Worm (Caenorhabditis elegans): Measurements from ENCODE around the gene Y42A5A.3.

Gene Y42A5A.3

DNA sequence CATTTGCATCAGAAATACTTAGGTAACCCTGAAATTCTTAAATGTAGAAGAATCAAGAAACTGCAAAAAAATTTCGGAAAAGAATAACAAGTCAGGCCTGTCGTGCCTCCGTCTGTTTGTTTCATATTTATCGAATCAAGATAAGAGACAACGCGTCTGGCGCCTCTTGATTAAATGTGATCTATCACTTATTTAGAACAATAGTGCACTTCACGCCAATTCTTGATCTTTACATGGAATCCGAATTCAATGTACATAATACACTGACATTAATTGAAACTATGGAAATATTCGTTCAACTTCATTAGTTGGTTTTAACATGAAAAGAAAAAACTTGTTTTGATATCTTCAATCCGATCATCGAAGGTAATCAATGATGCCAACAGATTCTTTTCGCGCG is 26.7 kb upstream of the Y42A5A.3 start, which contains the start of gene mboa-2 (continued):
- TF ChIP-seq Y56A3A.18 (GFP tag; IDR thresholded peaks at IDR 0.05) = 0 out of 2 replicates have a peak, but pooled peaks have one; percentile 52
- TF ChIP-seq snpc-1.1 (tag; optimal IDR thresholded peaks at IDR 0.05; ENCODE audit: insufficient read depth) = no peak
- TF ChIP-seq C06A6.2 (GFP tag; conservative IDR thresholded peaks at IDR 0.05) = no peak
- TF ChIP-seq Y79H2A.3 (GFP tag; conservative IDR thresholded peaks at IDR 0.05) = no peak
- TF ChIP-seq him-1 (tag; optimal IDR thresholded peaks at IDR 0.05) = no peak
- TF ChIP-seq unc-62 (GFP tag; optimal IDR thresholded peaks at IDR 0.05) = no peak
- no peak for TF ChIP-seq chd-7 (tag; optimal IDR thresholded peaks at IDR 0.05)
- no peak for TF ChIP-seq B0019.2 (GFP tag; conservative IDR thresholded peaks at IDR 0.05)
- no peak for TF ChIP-seq F22D6.2 (tag; optimal IDR thresholded peaks at IDR 0.05)
- TF ChIP-seq bed-2 (GFP tag; IDR thresholded peaks at IDR 0.05) = no peak
- TF ChIP-seq atf-7 (tag; optimal IDR thresholded peaks at IDR 0.05) = peak; percentile 43
- no peak; the same call in 1 of the 2 replicates for TF ChIP-seq pbrm-1 (GFP tag; IDR thresholded peaks at IDR 0.05)
- peak in 1 of 2 experiments; percentile 46 for TF ChIP-seq let-607 (tag; optimal IDR thresholded peaks at IDR 0.05)
- no peak for TF ChIP-seq F39B2.1 (GFP tag; IDR thresholded peaks at IDR 0.05)
- no peak for TF ChIP-seq F57A8.1 (GFP tag; optimal IDR thresholded peaks at IDR 0.05)
- TF ChIP-seq fkh-3 (tag; optimal IDR thresholded peaks at IDR 0.05) = no peak
- no peak for TF ChIP-seq rec-8 (tag; optimal IDR thresholded peaks at IDR 0.05)
- no peak for TF ChIP-seq lir-1 (GFP tag; conservative IDR thresholded peaks at IDR 0.05)
- TF ChIP-seq madf-10 (tag; optimal IDR thresholded peaks at IDR 0.05) = peak; percentile 9
- TF ChIP-seq mxl-1 (tag; optimal IDR thresholded peaks at IDR 0.05) = no peak
- TF ChIP-seq T26A5.8 (tag; optimal IDR thresholded peaks at IDR 0.05) = no peak
- TF ChIP-seq ztf-22 (GFP tag; optimal IDR thresholded peaks at IDR 0.05) = no peak
- TF ChIP-seq attf-3 (GFP tag; conservative IDR thresholded peaks at IDR 0.05) = no peak
- no peak for TF ChIP-seq mes-4 (tag; optimal IDR thresholded peaks at IDR 0.05)
- no peak for TF ChIP-seq snpc-4 (GFP tag; optimal IDR thresholded peaks at IDR 0.05)
- TF ChIP-seq snpc-4 (tag; optimal IDR thresholded peaks at IDR 0.05) = peak in 2 of 4 experiments; percentile 49 to 63
- peak; percentile 22 for TF ChIP-seq snpc-1.3 (tag; optimal IDR thresholded peaks at IDR 0.05; ENCODE audit: insufficient read depth)
- TF ChIP-seq sea-2 (GFP tag; IDR thresholded peaks at IDR 0.05) = no peak
- no peak for TF ChIP-seq madf-8 (GFP tag; conservative IDR thresholded peaks at IDR 0.05)
- peak; percentile 45 for TF ChIP-seq dpff-1 (tag; optimal IDR thresholded peaks at IDR 0.05)
- no peak for TF ChIP-seq F52B5.7 (tag; optimal IDR thresholded peaks at IDR 0.05)
- TF ChIP-seq lin-54 (GFP tag; optimal IDR thresholded peaks at IDR 0.05) = peak; percentile 1
- no peak for TF ChIP-seq Y53F4B.3 (GFP tag; IDR thresholded peaks at IDR 0.05)

DNA sequence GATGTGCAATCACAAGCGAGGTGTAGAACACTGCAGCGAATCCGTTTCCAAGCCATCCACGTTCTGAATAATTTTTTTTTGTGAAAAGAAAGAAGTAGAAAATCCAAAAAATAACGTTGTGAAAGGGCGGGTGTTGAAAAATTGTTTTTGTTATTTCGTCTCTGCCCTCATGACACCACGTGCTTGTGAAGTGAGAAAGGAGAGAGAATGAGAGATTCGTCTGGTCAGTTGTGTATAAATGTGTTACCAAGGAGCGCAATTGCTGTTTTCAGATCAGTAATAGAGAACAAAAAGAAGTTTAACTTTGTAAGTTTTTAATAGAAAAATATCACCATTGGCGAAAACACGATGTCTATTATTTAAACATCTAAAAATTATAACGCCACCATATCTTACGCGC is 25.5 kb upstream of the Y42A5A.3 start:
- peak; percentile 19 for TF ChIP-seq attf-5 (GFP tag; optimal IDR thresholded peaks at IDR 0.05)
- TF ChIP-seq zfh-2 (GFP tag; conservative IDR thresholded peaks at IDR 0.05) = no peak
- TF ChIP-seq F49E8.2 (tag; optimal IDR thresholded peaks at IDR 0.05; ENCODE audit: insufficient read depth) = no peak
- TF ChIP-seq pbrm-1 (GFP tag; IDR thresholded peaks at IDR 0.05) = no peak
- peak; percentile 19 for TF ChIP-seq K12H6.12 (tag; optimal IDR thresholded peaks at IDR 0.05)
- peak in 1 of 3 experiments; percentile 42 for TF ChIP-seq lin-35 (GFP tag; optimal IDR thresholded peaks at IDR 0.05)
- TF ChIP-seq lin-40 (tag; optimal IDR thresholded peaks at IDR 0.05) = peak; percentile 5
- no peak; the same call in 1 of the 2 replicates for TF ChIP-seq hmg-1.2 (GFP tag; IDR thresholded peaks at IDR 0.05)
- TF ChIP-seq tbp1 (GFP tag; optimal IDR thresholded peaks at IDR 0.05) = peak; percentile 11
- TF ChIP-seq cebp-1 (GFP tag; IDR thresholded peaks at IDR 0.05) = no peak
- peak; percentile 41 for TF ChIP-seq cebp-1 (tag; optimal IDR thresholded peaks at IDR 0.05)
